Worm (Caenorhabditis elegans): Measurements from ENCODE around the gene lec-6.

ce11 chrIII:634618-635017 is 34.5 kb upstream of the lec-6 start, which contains the start of gene fem-2:
- TF ChIP-seq zag-1 (tag; optimal IDR thresholded peaks at IDR 0.05) (no peak), lsy-2 (tag; optimal IDR thresholded peaks at IDR 0.05) (peak; percentile 42 to 44), Y55F3AM.14 (GFP tag; optimal IDR thresholded peaks at IDR 0.05) (no peak), skn-1 (tag; optimal IDR thresholded peaks at IDR 0.05) (no peak), mdl-1 (tag; optimal IDR thresholded peaks at IDR 0.05) (no peak), egl-27 (tag; optimal IDR thresholded peaks at IDR 0.05) (no peak), lin-39 (tag; optimal IDR thresholded peaks at IDR 0.05) (no peak), elt-3 (tag; optimal IDR thresholded peaks at IDR 0.05) (no peak)
